Worm (Caenorhabditis elegans): Measurements from ENCODE around the gene ugt-45.

The ugt-45 gene

DNA sequence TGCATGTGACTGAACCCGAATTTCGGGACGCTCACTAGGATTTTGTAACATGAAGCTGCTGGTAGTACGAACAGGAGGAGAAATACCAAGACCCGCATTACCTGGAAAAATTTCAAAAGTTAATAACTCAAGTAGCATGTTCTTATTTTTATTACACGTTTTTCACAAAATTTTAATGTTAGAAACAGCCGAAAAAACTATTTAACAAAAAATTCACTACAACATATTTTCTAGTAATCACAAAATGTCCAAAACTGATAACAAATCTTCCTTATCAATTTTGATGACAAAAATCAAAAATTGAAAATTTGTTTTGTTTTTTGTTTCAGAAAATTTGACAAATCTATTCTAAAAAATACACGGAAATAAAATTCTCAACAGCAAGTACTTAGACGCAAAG lies at the start of gene ugt-45:
ugt-45 (minus strand) TSS at position 101 of the 400 bp plus-strand sequence.
- TF ChIP-seq ZK546.5 (tag; optimal IDR thresholded peaks at IDR 0.05): no peak
- TF ChIP-seq F10B5.3 (tag; optimal IDR thresholded peaks at IDR 0.05): no peak
- no peak for TF ChIP-seq zip-2 (tag; optimal IDR thresholded peaks at IDR 0.05)
- TF ChIP-seq arid-1 (GFP tag; conservative IDR thresholded peaks at IDR 0.05): no peak
- no peak for TF ChIP-seq gei-8 (GFP tag; optimal IDR thresholded peaks at IDR 0.05)
- no peak for TF ChIP-seq nhr-42 (GFP tag; IDR thresholded peaks at IDR 0.05)
- peak; percentile 76 for TF ChIP-seq nhr-28 (tag; optimal IDR thresholded peaks at IDR 0.05)
- TF ChIP-seq madf-9 (GFP tag; conservative IDR thresholded peaks at IDR 0.05): no peak
- no peak for TF ChIP-seq R02D3.7 (tag; optimal IDR thresholded peaks at IDR 0.05)

DNA sequence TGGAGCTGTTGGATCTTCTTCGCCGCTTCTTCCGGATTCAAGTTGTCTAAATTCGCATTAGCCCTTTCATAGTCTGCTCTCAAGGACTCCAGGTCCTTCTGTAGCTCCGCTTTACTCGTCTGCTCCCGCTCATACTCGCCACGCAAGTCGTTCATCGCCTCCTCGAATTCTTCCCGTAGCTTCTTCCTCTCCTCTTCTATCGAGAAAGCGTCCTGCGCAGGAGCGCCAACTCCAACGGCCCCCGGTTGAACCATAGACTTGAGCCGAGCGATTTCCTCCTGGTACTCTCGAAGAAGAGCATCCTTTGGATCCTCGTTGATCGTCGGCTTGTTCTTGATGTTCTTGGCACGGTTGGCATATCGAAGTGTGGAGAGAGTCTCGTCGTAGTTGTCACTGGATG lies 46.5 kb upstream of the ugt-45 start:
- TF ChIP-seq set-16 (GFP tag; IDR thresholded peaks at IDR 0.05) (peak; percentile 58; the same call in 1 of the 2 replicates), daf-12 (tag; optimal IDR thresholded peaks at IDR 0.05) (no peak)

DNA sequence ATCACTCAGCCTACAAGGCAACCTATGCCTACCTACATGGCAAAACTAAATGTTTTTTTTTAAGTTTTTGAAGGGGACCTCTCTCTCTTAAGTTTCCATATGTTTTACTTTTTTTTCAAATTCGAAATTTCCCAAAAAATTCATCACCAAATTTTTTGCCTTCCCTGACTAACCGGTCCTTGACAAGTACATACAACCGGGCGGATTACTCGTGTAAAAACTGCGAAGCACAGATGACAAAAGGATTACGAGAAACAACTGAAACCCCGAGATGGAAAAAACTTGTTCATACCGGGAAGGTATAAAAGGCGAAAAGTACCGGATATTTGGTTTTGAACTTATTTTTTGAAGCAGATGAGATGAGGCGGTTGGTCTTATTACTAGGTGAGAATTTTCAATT lies 43.5 kb upstream of the ugt-45 start, which contains the start of gene K09B3.1:
K09B3.1 (plus strand) TSS at position 301 of the 400 bp plus-strand sequence.
- TF ChIP-seq cey-2 (tag; optimal IDR thresholded peaks at IDR 0.05; ENCODE audit: borderline replicate concordance, insufficient read depth) (no peak), gei-8 (GFP tag; optimal IDR thresholded peaks at IDR 0.05) (no peak), daf-19 (GFP tag; conservative IDR thresholded peaks at IDR 0.05) (no peak), ama-1 (optimal IDR thresholded peaks at IDR 0.05) (no peak), snpc-1.2 (GFP tag; IDR thresholded peaks at IDR 0.05) (no peak), nhr-25 (tag; optimal IDR thresholded peaks at IDR 0.05; ENCODE audit: borderline replicate concordance, insufficient read depth) (no peak), F44E2.7 (GFP tag; IDR thresholded peaks at IDR 0.05) (no peak), zip-2 (tag; optimal IDR thresholded peaks at IDR 0.05) (no peak), F37D6.2 (tag; optimal IDR thresholded peaks at IDR 0.05) (no peak), mep-1 (tag; optimal IDR thresholded peaks at IDR 0.05) (no peak), R02D3.7 (tag; optimal IDR thresholded peaks at IDR 0.05) (no peak), pha-4 (GFP tag; IDR thresholded peaks at IDR 0.05) (no peak), pha-4 (tag; optimal IDR thresholded peaks at IDR 0.05) (no peak)

DNA sequence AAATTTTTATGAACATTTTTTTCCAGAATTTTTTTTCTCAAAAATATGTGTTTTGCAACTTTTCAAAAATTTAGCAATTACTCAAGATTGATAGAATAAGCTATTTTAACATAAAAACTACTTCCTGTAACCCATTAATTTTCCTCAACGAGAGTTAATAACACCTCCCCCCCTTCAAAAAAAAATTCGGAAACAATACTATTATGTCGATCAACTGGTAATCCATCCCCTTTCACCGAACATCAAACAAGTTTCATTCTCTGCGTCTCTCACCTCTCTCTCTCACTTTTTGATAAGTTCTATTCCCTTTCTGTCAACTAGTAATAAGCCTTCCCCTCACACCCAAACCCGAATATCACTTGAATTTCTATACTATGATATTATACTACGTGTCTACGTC lies 33.0 kb upstream of the ugt-45 start, which contains the start of gene glct-6:
glct-6 (plus strand) TSS at position 301 of the 400 bp plus-strand sequence.
- TF ChIP-seq sdz-12 (GFP tag; optimal IDR thresholded peaks at IDR 0.05): no peak
- TF ChIP-seq aha-1 (tag): peak; percentile 59

DNA sequence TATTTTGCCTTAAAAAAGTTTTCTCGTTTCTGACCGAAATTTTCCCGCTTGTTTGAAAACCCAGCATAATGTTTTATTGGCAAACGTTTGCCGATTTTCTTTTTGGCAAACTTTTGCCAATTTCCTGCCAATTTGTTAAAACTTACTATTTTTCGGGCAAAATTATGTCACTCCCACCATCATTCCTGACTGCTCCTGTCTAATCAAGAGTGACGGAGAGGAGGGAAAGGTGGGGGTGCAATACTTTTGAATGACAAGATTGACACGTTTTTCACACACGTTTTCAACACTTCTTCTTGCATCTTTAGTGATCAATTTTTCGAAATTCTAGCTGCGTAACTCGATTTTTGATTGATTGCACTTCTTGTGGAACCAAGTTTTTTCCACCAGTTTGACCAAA lies 30.6 kb upstream of the ugt-45 start:
- TF ChIP-seq aha-1 (tag) (peak; percentile 89), zfp-2 (tag; optimal IDR thresholded peaks at IDR 0.05) (no peak), dmd-9 (GFP tag; IDR thresholded peaks at IDR 0.05) (no peak), unc-62 (GFP tag; optimal IDR thresholded peaks at IDR 0.05 in 1 of 2) (peak in 1 of 2 experiments; percentile 98), unc-62 (tag; optimal IDR thresholded peaks at IDR 0.05) (no peak), dve-1 (tag; optimal IDR thresholded peaks at IDR 0.05; ENCODE audit: insufficient read depth) (no peak), ceh-62 (tag; optimal IDR thresholded peaks at IDR 0.05) (no peak)

DNA sequence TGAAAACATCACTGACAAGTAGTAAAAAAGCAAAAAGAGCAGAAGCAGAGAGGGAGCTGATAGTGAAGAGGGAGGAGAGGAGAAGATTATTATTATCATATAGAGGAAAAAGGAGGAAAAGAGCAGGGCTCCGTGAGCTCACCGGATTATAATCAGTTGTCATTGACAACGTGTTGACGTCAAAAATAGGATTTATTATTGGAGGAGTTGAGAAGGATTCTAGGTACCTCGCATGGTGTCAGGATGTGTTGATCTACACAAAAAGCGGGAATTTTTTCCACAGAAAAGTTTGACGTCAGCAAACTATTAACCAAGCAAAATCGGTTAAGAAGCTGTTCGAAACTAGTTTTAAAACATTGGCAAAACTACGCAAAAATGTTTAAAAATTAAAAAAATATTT lies 23.3 kb upstream of the ugt-45 start:
- TF ChIP-seq aha-1 (tag): peak; percentile 28
- no peak for TF ChIP-seq daf-12 (tag; optimal IDR thresholded peaks at IDR 0.05)
- TF ChIP-seq cey-2 (tag; optimal IDR thresholded peaks at IDR 0.05; ENCODE audit: borderline replicate concordance, insufficient read depth): no peak

DNA sequence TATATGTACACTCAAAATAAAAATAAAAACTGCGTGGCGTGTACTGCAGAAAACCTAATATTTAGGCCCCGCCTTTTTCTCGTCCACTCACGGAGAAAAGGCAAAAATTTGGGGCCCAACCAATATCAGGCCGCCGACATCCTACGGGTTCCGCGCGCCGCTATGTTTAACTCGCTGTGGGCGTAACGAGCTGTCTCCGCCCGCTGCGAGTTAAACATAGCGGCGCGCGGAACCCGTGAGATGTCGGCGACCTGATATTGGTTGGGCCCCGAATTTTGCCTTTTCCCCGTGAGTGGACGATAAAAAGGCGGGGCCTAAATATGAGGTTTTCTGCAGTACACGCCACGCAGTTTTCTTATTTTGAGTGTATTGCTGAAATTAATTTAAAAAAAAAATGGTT lies 20.3 kb upstream of the ugt-45 start:
- TF ChIP-seq mxl-2 (GFP tag; conservative IDR thresholded peaks at IDR 0.05) (0 out of 2 replicates have a peak, but pooled peaks have one; percentile 10), lin-38 (GFP tag; IDR thresholded peaks at IDR 0.05) (peak; percentile 40; the same call in 1 of the 2 replicates)

Data from whole organism, L4 larva.